Worm (Caenorhabditis elegans) whole organism, midembryonic: ENCODE results near the gene best-14.

Source experiments
- T22C8.4 ChIP-seq: fragments of 200-800 bp; sonication (Bioruptor generic); IDR thresholded peaks from 2 replicates; pipeline ENCODE4 v1.3.6; 2022; ENCODE audit warnings: missing genetic modification characterization, missing compliant biosample characterization
- cog-1 ChIP-seq: sonication (generic microtip); optimal IDR thresholded peaks from 2 replicates; lab custom pipeline; 2016; ENCODE audit warnings: missing genetic modification characterization, missing compliant biosample characterization
- flt-1 ChIP-seq: fragments of 200-800 bp; sonication (Bioruptor generic); IDR thresholded peaks from 2 replicates; pipeline ENCODE4 v1.3.6; 2022; ENCODE audit warnings: missing genetic modification characterization, missing compliant biosample characterization
- klf-2 ChIP-seq: fragments of 200-800 bp; sonication (Bioruptor generic); conservative IDR thresholded peaks from 2 replicates; pipeline ENCODE4 v1.3.6; 2022; ENCODE audit warnings: missing genetic modification reagents, missing genetic modification characterization, missing compliant biosample characterization
- med-1 ChIP-seq: sonication (generic microtip); optimal IDR thresholded peaks from 2 replicates; lab custom pipeline; 2017; ENCODE audit warnings: missing genetic modification characterization, mild to moderate bottlenecking, missing compliant biosample characterization, antibody characterized with exemption, missing genetic modification reagents; ENCODE audit not compliant: insufficient read depth
- ref-1 ChIP-seq: fragments of 200-800 bp; sonication (Bioruptor generic); conservative IDR thresholded peaks from 2 replicates; pipeline ENCODE4 v1.3.6; 2022; ENCODE audit warnings: missing genetic modification reagents, missing genetic modification characterization, missing compliant biosample characterization
- tab-1 ChIP-seq: fragments of 200-800 bp; sonication (Bioruptor generic); IDR thresholded peaks from 2 replicates; pipeline ENCODE4 v1.3.6; 2022; ENCODE audit warnings: missing genetic modification characterization, missing compliant biosample characterization
- ztf-23 ChIP-seq: fragments of 200-800 bp; sonication (Bioruptor generic); IDR thresholded peaks from 2 replicates; pipeline ENCODE4 v1.3.6; 2022; ENCODE audit warnings: missing genetic modification reagents, missing genetic modification characterization, missing compliant biosample characterization
- ztf-29 ChIP-seq: fragments of 200-800 bp; sonication (Bioruptor generic); IDR thresholded peaks from 2 replicates; pipeline ENCODE4 v1.3.6; 2022; ENCODE audit warnings: missing genetic modification reagents, missing genetic modification characterization, missing compliant biosample characterization

Gene best-14

ce11 chrV:10602051-10602937, 44.5 kb downstream of the best-14 start, which contains the start of gene H27A22.1:
TSS of gene H27A22.1 (plus strand) at chrV:10602555.
- TF ChIP-seq med-1 (GFP tag; lab: Kevin White, UChicago) (no peak), flt-1 (GFP tag; lab: Robert Waterston, UW) (no peak), tab-1 (GFP tag; lab: Robert Waterston, UW) (no peak), klf-2 (GFP tag; lab: Robert Waterston, UW) (no peak), ref-1 (GFP tag; lab: Robert Waterston, UW) (no peak), ztf-23 (GFP tag; lab: Robert Waterston, UW) (no peak), T22C8.4 (GFP tag; lab: Robert Waterston, UW) (no peak), cog-1 (tag; lab: Kevin White, UChicago) (no peak), ztf-29 (no peak)
